Fruit fly (Drosophila melanogaster): ENCODE measurements around the gene CG34258.

The CG34258 gene

DNA sequence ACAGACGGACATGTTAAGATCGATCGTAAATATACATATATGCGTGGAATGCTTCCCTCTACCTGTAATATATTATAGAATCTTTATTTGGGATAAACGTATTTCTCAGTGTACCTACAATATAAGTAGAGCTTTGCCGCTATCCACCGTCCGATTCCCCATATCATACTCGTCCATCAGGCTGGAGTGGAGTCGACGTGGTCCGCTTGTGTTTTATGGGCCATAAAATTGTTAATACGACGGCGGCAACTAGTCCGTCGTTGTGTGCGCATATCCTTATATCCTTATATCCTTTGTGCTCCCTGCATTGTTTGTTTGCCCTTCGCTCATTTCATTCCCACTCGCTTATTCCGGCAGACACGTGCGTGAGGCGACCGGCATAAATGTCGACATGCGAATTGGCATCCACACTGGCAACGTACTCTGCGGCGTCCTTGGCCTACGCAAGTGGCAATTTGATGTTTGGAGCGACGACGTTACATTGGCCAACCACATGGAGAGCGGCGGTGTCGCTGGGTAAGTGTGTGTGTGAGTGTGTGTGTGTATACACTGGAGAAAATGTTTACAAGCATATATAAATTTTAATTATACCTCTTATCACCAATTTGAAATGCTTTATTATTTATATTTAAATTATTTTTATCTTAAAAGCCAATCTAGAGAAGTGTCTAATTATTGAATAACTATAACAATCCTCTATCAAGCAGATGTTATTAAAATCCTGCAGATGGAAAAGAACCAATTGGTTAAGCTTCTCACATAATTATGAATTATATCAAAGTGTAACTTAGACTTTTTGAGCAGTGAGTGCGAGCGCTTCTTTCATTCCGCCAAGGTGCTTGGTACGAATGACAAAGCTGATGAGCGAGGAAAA lies 17.2 kb upstream of the CG34258 start:
- no peak for TF ChIP-seq EcR (GFP tag; optimal IDR thresholded peaks at IDR 0.05)
- TF ChIP-seq CG8478 (optimal IDR thresholded peaks at IDR 0.05): no peak
- no peak for TF ChIP-seq usp (GFP tag; optimal IDR thresholded peaks at IDR 0.05)
- TF ChIP-seq psq (optimal IDR thresholded peaks at IDR 0.05): no peak
- no peak for TF ChIP-seq Dll (optimal IDR thresholded peaks at IDR 0.05)
- TF ChIP-seq pan (optimal IDR thresholded peaks at IDR 0.05): no peak

DNA sequence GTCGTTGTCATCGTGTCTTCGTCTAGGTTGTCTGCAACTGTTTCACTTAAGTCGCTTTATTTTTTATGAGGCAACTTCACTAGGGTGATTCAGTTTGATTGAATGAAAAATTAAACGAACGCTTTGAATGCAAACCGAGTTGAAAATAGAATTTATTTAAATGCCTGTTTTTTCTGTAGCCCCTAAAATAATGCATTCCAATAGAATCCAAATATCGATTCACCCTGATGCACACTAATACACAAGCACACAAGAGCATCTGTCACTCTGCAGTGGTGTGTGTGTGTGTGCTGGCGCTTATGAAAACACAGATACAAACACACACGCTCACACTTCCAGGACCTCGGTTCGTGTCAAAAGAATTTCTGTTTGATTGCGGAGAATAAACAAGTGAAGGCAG lies 10.0 kb upstream of the CG34258 start:
- TF ChIP-seq pan (optimal IDR thresholded peaks at IDR 0.05): no peak
- TF ChIP-seq psq (optimal IDR thresholded peaks at IDR 0.05): no peak
- no peak for TF ChIP-seq EcR (GFP tag; optimal IDR thresholded peaks at IDR 0.05)
- TF ChIP-seq CG8478 (optimal IDR thresholded peaks at IDR 0.05): no peak
- no peak for TF ChIP-seq Dll (optimal IDR thresholded peaks at IDR 0.05)
- TF ChIP-seq usp (GFP tag; optimal IDR thresholded peaks at IDR 0.05): no peak

DNA sequence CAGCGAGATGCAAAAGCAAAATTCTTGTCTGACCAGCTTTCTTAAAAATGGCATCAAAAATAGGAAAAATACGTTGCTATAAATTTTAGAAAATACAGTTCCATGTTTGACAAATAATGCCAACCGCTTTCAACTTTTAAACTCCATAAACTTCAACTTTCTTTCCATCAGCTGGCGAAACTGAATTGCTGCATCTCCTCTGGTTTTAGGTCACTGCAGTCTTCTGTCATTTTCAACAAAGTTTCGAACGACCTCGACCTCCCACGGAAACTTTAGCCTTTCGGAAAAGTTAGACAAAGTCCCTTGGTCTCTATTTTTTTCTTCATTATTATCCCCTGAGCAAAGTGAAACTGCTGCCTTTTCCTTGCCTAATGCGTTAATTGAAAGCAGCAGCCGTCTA lies 3.9 kb upstream of the CG34258 start, which contains the start of gene CG42263:
CG42263 (minus strand) TSS at position 101 of the 400 bp plus-strand sequence.
- TF ChIP-seq EcR (GFP tag; optimal IDR thresholded peaks at IDR 0.05) (no peak), Dll (optimal IDR thresholded peaks at IDR 0.05) (no peak), CG8478 (optimal IDR thresholded peaks at IDR 0.05) (no peak), psq (optimal IDR thresholded peaks at IDR 0.05) (no peak), pan (optimal IDR thresholded peaks at IDR 0.05) (no peak), usp (GFP tag; optimal IDR thresholded peaks at IDR 0.05) (no peak)

DNA sequence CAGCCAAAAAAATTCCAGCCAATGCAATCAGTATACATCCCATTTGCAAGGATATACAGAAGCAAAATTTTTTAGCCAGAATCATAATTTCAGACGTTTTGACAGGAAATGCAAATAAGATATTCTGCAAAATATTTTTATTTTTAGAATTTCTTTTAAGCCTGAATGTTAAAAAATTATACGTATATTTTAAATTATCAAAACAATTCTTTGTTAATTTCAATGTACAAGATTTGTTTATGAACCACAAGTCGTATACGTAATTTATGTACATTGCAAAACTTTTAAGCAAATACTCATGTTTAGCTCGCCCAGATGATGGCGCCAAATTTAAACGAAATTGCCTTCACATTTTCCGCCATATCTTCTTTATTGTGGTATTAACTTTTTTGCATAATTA lies 2.7 kb upstream of the CG34258 start, which contains the start of gene CG42654:
CG42654 (minus strand) TSS at position 101 of the 400 bp plus-strand sequence.
- TF ChIP-seq psq (optimal IDR thresholded peaks at IDR 0.05) (no peak), usp (GFP tag; optimal IDR thresholded peaks at IDR 0.05) (no peak), EcR (GFP tag; optimal IDR thresholded peaks at IDR 0.05) (no peak), pan (optimal IDR thresholded peaks at IDR 0.05) (no peak), Dll (optimal IDR thresholded peaks at IDR 0.05) (no peak), CG8478 (optimal IDR thresholded peaks at IDR 0.05) (no peak)

DNA sequence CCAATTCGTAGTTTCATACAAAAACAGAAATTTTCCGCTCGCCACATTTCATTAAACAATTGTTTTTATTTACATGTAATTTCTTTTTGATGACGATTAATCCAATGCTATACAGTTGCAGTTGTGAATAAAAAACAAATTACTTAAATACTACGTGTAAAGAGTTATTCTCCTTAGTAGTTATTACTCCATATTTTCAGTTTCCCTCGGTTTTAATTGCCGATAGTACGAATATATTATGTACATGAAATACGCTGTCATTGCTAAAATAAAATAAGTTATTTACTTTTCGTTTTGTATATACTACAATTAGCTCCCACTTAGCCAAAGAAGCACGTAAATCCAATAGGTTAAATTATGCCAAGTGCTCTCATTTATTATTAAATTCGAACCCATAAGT lies 1.8 kb upstream of the CG34258 start, which contains the start of gene CG42655:
CG42655 (minus strand) TSS at position 101 of the 400 bp plus-strand sequence.
- TF ChIP-seq psq (optimal IDR thresholded peaks at IDR 0.05) (no peak), EcR (GFP tag; optimal IDR thresholded peaks at IDR 0.05) (no peak), usp (GFP tag; optimal IDR thresholded peaks at IDR 0.05) (no peak), CG8478 (optimal IDR thresholded peaks at IDR 0.05) (no peak), pan (optimal IDR thresholded peaks at IDR 0.05) (no peak), Dll (optimal IDR thresholded peaks at IDR 0.05) (no peak)

DNA sequence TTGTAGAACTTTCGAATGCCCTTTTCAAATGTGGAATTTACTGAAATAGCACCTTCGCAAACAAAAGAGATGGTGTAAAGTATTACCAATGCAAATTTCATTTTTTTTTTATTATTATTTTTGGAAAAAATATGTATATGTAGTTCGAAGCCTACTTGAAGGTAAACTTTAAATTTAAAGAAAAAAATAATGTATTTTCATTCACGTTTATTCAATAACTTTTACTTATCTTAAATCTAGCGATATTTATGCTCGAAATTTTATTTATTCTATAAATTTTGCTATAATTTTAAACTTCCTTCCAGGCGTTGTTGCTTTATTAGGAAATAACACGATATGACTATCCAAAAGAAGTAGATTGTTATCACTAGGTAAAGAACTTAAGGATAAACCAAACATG lies 922 bp upstream of the CG34258 start, which contains the start of gene CG33710:
CG33710 (minus strand) TSS at position 101 of the 400 bp plus-strand sequence.
- no peak for TF ChIP-seq usp (GFP tag; optimal IDR thresholded peaks at IDR 0.05)
- TF ChIP-seq EcR (GFP tag; optimal IDR thresholded peaks at IDR 0.05): no peak
- no peak for TF ChIP-seq Dll (optimal IDR thresholded peaks at IDR 0.05)
- TF ChIP-seq pan (optimal IDR thresholded peaks at IDR 0.05): no peak
- TF ChIP-seq psq (optimal IDR thresholded peaks at IDR 0.05): no peak
- TF ChIP-seq CG8478 (optimal IDR thresholded peaks at IDR 0.05): no peak

DNA sequence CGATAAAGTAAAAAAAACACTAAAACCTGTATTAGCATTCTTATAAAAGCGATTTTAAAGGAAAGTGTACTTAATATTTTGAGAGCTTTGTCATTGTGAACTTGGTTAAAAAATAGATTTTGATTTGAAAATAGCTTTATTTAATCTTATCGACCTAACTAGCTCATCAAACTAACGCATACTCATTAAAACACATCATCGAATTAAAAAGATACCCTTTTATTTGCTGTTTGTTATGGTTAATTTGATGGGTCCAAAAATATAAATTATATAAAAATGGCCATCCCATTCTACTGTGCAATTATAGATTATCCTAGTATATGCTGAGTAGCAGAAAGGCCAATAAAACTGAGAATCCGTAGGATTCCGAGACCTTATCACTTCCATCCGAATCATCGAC lies 733 bp downstream of the CG34258 start, which contains the start of gene CG32219:
CG32219 (minus strand) TSS at position 101 of the 400 bp plus-strand sequence.
- no peak for TF ChIP-seq CG8478 (optimal IDR thresholded peaks at IDR 0.05)
- no peak for TF ChIP-seq Dll (optimal IDR thresholded peaks at IDR 0.05)
- TF ChIP-seq pan (optimal IDR thresholded peaks at IDR 0.05): no peak
- no peak for TF ChIP-seq EcR (GFP tag; optimal IDR thresholded peaks at IDR 0.05)

DNA sequence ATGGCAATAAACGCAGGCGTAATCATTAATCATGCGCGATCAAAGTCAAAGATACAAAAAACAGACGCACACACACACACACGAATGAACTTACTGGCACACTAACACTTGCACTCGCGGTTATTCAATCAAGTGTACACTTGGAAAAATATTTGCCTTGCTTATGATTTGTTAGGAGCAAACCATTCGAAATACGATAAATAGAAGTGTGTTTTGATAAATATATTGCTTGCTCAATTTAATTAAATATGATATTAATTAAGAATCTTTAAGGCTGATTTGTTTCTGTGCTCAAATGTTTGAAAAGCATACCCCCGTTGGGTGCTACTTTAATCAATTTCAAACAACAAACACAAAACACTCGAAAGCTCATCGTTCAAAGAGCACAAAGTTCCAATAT lies 6.3 kb downstream of the CG34258 start:
- no peak for TF ChIP-seq EcR (GFP tag; optimal IDR thresholded peaks at IDR 0.05)
- no peak for TF ChIP-seq pan (optimal IDR thresholded peaks at IDR 0.05)
- no peak for TF ChIP-seq Dll (optimal IDR thresholded peaks at IDR 0.05)
- TF ChIP-seq usp (GFP tag; optimal IDR thresholded peaks at IDR 0.05): no peak
- TF ChIP-seq CG8478 (optimal IDR thresholded peaks at IDR 0.05): no peak
- no peak for TF ChIP-seq psq (optimal IDR thresholded peaks at IDR 0.05)

DNA sequence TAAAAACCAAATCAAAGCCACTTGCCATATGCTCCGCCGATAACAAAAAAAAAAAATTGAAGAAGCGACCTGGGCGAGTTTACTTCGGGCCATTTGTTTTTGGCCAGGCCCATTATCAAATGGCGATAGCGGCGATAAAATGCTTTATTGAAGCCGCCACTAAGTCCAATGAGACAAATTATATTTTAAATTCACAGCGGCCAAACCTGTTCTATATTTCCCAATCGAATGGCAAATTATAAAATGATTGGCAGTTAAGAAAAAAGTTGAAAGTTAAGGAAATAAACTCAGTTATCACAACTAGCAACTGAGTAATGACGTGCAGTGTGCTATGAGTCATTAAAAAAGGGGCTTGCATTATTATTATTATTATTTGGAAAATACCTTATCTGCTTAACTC lies 10.6 kb downstream of the CG34258 start:
- no peak for TF ChIP-seq CG8478 (optimal IDR thresholded peaks at IDR 0.05)

DNA sequence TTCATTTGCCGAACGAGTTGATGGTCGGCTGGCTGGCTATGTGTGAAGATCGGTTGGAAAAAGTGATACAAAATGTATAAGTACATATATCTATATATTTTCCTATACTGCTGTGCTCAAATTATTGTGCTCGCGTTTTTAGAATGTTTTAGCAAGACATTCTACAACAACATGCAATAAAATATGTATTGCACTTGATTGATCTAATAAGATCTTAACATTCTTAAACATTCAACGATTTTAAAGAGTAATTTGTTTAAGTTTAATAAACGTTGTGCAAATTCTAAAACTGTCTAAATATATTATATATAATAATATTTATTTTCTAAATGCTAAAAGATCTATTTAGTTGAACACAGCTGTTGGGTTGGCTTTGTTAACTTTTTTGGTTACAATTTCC lies 11.4 kb downstream of the CG34258 start:
- TF ChIP-seq usp (GFP tag; optimal IDR thresholded peaks at IDR 0.05): no peak
- TF ChIP-seq CG8478 (optimal IDR thresholded peaks at IDR 0.05): no peak
- TF ChIP-seq psq (optimal IDR thresholded peaks at IDR 0.05): no peak
- no peak for TF ChIP-seq EcR (GFP tag; optimal IDR thresholded peaks at IDR 0.05)
- no peak for TF ChIP-seq Dll (optimal IDR thresholded peaks at IDR 0.05)
- TF ChIP-seq pan (optimal IDR thresholded peaks at IDR 0.05): no peak

DNA sequence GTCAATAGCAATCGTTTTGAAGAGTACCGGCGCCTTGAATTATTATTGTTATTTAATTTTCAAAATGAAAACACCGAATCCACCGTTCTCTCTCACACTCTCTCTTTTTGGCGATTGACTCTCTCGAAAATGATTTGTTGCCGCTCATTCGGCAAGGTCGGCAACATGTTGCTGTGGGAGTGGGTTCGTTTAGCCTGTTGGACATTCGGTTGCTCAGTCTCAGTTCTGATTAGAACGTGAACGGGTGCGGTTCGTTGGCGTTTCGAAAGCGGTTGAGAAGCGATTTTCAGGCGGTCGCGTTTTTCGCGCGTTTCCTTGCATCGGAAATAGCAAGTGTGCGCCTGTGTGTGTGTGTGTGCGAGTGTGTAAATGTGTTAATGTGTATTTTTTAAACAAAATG lies 12.7 kb downstream of the CG34258 start, which contains the start of gene Ac76E:
Ac76E (plus strand) TSS at position 264 of the 400 bp plus-strand sequence.
- TF ChIP-seq usp (GFP tag; optimal IDR thresholded peaks at IDR 0.05) (no peak), CG8478 (optimal IDR thresholded peaks at IDR 0.05) (no peak)

DNA sequence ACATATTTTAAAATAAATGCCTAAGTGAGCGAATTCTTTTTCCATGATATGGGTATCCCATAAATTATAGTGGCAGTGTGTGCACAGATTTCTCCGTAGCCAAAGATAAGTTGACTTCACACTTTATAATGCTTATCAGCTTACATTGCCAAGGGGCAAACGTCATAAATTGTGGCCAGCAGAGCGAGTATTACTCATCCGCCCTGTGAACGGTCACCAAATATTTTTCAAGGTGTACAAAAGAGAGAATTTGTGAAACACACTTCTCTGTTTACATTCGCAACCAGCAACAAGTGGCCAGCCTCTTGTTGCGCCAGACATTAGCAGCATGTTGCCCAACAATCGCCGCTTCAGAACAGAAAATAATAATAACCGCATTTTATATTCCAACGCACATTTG lies 18.9 kb downstream of the CG34258 start:
- TF ChIP-seq usp (GFP tag; optimal IDR thresholded peaks at IDR 0.05) (no peak), CG8478 (optimal IDR thresholded peaks at IDR 0.05) (no peak), pan (optimal IDR thresholded peaks at IDR 0.05) (no peak), psq (optimal IDR thresholded peaks at IDR 0.05) (no peak)

DNA sequence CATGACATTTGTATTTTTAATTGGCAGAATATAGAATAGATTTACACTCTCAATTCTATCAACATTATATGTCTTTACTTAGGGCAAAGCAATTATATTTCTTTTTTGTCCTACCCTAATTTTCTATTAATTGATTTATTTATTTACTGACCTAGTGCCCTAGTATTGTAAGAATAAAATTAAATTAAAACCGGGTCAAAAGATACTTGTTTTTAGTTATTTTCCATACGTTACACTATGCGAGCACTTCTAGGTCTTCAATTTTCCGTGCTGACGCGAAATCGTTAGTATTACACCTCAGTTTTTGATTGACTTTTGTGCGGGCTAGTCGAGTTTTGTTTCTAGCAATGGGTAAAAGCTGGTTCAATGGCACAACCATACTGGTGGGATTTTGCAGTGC lies 20.4 kb downstream of the CG34258 start, which contains the start of gene CG46462:
CG46462 (plus strand) TSS at position 301 of the 400 bp plus-strand sequence.
- TF ChIP-seq usp (GFP tag; optimal IDR thresholded peaks at IDR 0.05) (no peak), psq (optimal IDR thresholded peaks at IDR 0.05) (no peak), EcR (GFP tag; optimal IDR thresholded peaks at IDR 0.05) (no peak), pan (optimal IDR thresholded peaks at IDR 0.05) (no peak), CG8478 (optimal IDR thresholded peaks at IDR 0.05) (no peak), Dll (optimal IDR thresholded peaks at IDR 0.05) (no peak)

All from whole organism.